Worm (Caenorhabditis elegans) whole organism, late embryonic: ENCODE results near the gene F10G2.4.

Source experiments
- ceh-22 ChIP-seq: sonication (generic microtip); optimal IDR thresholded peaks from 2 replicates; lab custom pipeline; 2017; ENCODE audit warnings: missing biosample characterization, missing genetic modification characterization
- che-1 ChIP-seq: sonication (generic microtip); optimal IDR thresholded peaks from 2 replicates; lab custom pipeline; 2016; ENCODE audit warnings: mild to moderate bottlenecking, missing genetic modification characterization, missing compliant biosample characterization
- pros-1 ChIP-seq: fragments of 150-350 bp; optimal IDR thresholded peaks from 2 replicates; lab custom pipeline; 2014; ENCODE audit warnings: missing biosample characterization, missing genetic modification reagents, missing genetic modification characterization
- tbx-2 ChIP-seq: sonication (generic microtip); optimal IDR thresholded peaks from 2 replicates; lab custom pipeline; 2016; ENCODE audit warnings: missing genetic modification characterization, missing compliant biosample characterization

ce11 chrV:7298463-7298862 is 28.6 kb upstream of the F10G2.4 start, which contains the start of gene F07G11.3:
- no peak for TF ChIP-seq ceh-22 (tag; lab: Kevin White, UChicago)
- no peak for TF ChIP-seq pros-1
- no peak for TF ChIP-seq tbx-2
- no peak for TF ChIP-seq che-1 (tag; lab: Kevin White, UChicago)
